Fruit fly (Drosophila melanogaster) whole organism, embryonic: Measurements from ENCODE around the gene CG34462.

Experiments used
- Aef1 ChIP-seq: fragments of 200-800 bp; sonication (Bioruptor generic); IDR thresholded peaks from 3 replicates; pipeline ENCODE4 v1.3.6; 2022; ENCODE audit warnings: missing biosample characterization, missing genetic modification characterization
- CG10274 ChIP-seq: fragments of 200-800 bp; sonication (Bioruptor generic); optimal IDR thresholded peaks from 3 replicates; lab custom pipeline; 2017; ENCODE audit warnings: missing biosample characterization, mild to moderate bottlenecking, missing genetic modification characterization
- CG10654 ChIP-seq: fragments of 200-800 bp; sonication (Bioruptor generic); optimal IDR thresholded peaks from 2 replicates; lab custom pipeline; 2016; ENCODE audit warnings: missing biosample characterization, missing genetic modification characterization
- CG11247 ChIP-seq: fragments of 200-800 bp; sonication (Bioruptor generic); IDR thresholded peaks from 2 replicates; pipeline ENCODE4 v1.3.6; 2022; ENCODE audit warnings: missing biosample characterization, missing genetic modification characterization
- CG14014 ChIP-seq: fragments of 200-800 bp; sonication (Bioruptor generic); IDR thresholded peaks from 2 replicates; pipeline ENCODE4 v1.3.6; 2022; ENCODE audit warnings: missing biosample characterization, missing genetic modification characterization
- CG15269 ChIP-seq: fragments of 200-800 bp; sonication (Bioruptor generic); optimal IDR thresholded peaks from 2 replicates; lab custom pipeline; 2018; ENCODE audit warnings: missing biosample characterization, mild to moderate bottlenecking, missing genetic modification characterization, moderate library complexity
- CG15514 ChIP-seq: fragments of 200-800 bp; sonication (Bioruptor generic); optimal IDR thresholded peaks from 3 replicates; lab custom pipeline; 2017; ENCODE audit warnings: missing biosample characterization, missing genetic modification characterization, mild to moderate bottlenecking, moderate library complexity, missing genetic modification reagents
- CG15601 ChIP-seq: fragments of 200-800 bp; sonication (Bioruptor generic); optimal IDR thresholded peaks from 3 replicates; lab custom pipeline; 2019; ENCODE audit warnings: missing biosample characterization, mild to moderate bottlenecking, missing genetic modification characterization, moderate library complexity
- CG1647 ChIP-seq: fragments of 200-800 bp; sonication (Bioruptor generic); optimal IDR thresholded peaks from 3 replicates; lab custom pipeline; 2016; ENCODE audit warnings: missing biosample characterization, missing genetic modification characterization
- CG1832 ChIP-seq: fragments of 200-800 bp; sonication (Bioruptor generic); optimal IDR thresholded peaks from 2 replicates; lab custom pipeline; 2017; ENCODE audit warnings: missing biosample characterization, mild to moderate bottlenecking, missing genetic modification characterization, inconsistent platforms
- CG18476 ChIP-seq: fragments of 200-800 bp; sonication (Bioruptor generic); optimal IDR thresholded peaks from 2 replicates; lab custom pipeline; 2016; ENCODE audit warnings: missing biosample characterization, mild to moderate bottlenecking, missing genetic modification characterization
- CG2678 ChIP-seq: fragments of 200-800 bp; sonication (Bioruptor generic); optimal IDR thresholded peaks from 3 replicates; lab custom pipeline; 2019; ENCODE audit warnings: missing biosample characterization, mild to moderate bottlenecking, missing genetic modification characterization, moderate library complexity
- CG3407 ChIP-seq: fragments of 200-800 bp; sonication (Bioruptor generic); optimal IDR thresholded peaks from 2 replicates; lab custom pipeline; 2018; ENCODE audit warnings: missing biosample characterization, mild to moderate bottlenecking, missing genetic modification characterization
- CG5245 ChIP-seq: fragments of 200-800 bp; sonication (Bioruptor generic); optimal IDR thresholded peaks from 3 replicates; lab custom pipeline; 2016; ENCODE audit warnings: missing biosample characterization, missing genetic modification characterization
- CG5953 ChIP-seq: fragments of 200-800 bp; sonication (Bioruptor generic); IDR thresholded peaks from 2 replicates; pipeline ENCODE4 v1.3.6; 2022; ENCODE audit warnings: missing biosample characterization, missing genetic modification characterization
- CG6683 ChIP-seq: fragments of 200-800 bp; sonication (Bioruptor generic); optimal IDR thresholded peaks from 2 replicates; lab custom pipeline; 2017; ENCODE audit warnings: missing biosample characterization, mild to moderate bottlenecking, missing genetic modification characterization, missing genetic modification reagents
- CG7556 ChIP-seq: fragments of 200-800 bp; sonication (Bioruptor generic); optimal IDR thresholded peaks from 2 replicates; lab custom pipeline; 2017; ENCODE audit warnings: missing biosample characterization, mild to moderate bottlenecking, missing genetic modification characterization
- CG8944 ChIP-seq: fragments of 200-800 bp; sonication (Bioruptor generic); optimal IDR thresholded peaks from 3 replicates; lab custom pipeline; 2016; ENCODE audit warnings: missing biosample characterization, missing genetic modification characterization
- CG9932 ChIP-seq: fragments of 200-800 bp; sonication (Bioruptor generic); IDR thresholded peaks from 2 replicates; pipeline ENCODE4 v1.3.6; 2022; ENCODE audit warnings: missing biosample characterization, missing genetic modification characterization
- CTCF ChIP-seq: fragments of 200-800 bp; sonication (Bioruptor generic); optimal IDR thresholded peaks from 2 replicates; lab custom pipeline; 2017; ENCODE audit warnings: missing biosample characterization, mild to moderate bottlenecking, missing genetic modification characterization, moderate library complexity
- Dip2 ChIP-seq: fragments of 200-800 bp; sonication (Bioruptor generic); IDR thresholded peaks from 2 replicates; pipeline ENCODE4 v1.3.6; 2022; ENCODE audit warnings: missing biosample characterization, missing genetic modification characterization
- Doc3 ChIP-seq: fragments of 200-800 bp; sonication (Bioruptor generic); IDR thresholded peaks from 3 replicates; pipeline ENCODE4 v1.3.6; 2022; ENCODE audit warnings: missing biosample characterization, missing genetic modification characterization; ENCODE audit not compliant: partially characterized antibody
- Hmr ChIP-seq: fragments of 200-800 bp; sonication (Bioruptor generic); optimal IDR thresholded peaks from 3 replicates; lab custom pipeline; 2017; ENCODE audit warnings: mild to moderate bottlenecking, missing biosample characterization, missing genetic modification reagents, missing genetic modification characterization
- Hmx ChIP-seq: fragments of 200-800 bp; sonication (Bioruptor generic); optimal IDR thresholded peaks from 2 replicates; lab custom pipeline; 2016; ENCODE audit warnings: missing biosample characterization, missing genetic modification characterization
- Mes4 ChIP-seq: fragments of 200-800 bp; sonication (Bioruptor generic); optimal IDR thresholded peaks from 2 replicates; lab custom pipeline; 2016; ENCODE audit warnings: missing biosample characterization, missing genetic modification characterization
- Neu2 ChIP-seq: fragments of 200-800 bp; sonication (Bioruptor generic); optimal IDR thresholded peaks from 3 replicates; lab custom pipeline; 2016; ENCODE audit warnings: missing biosample characterization, missing genetic modification characterization, borderline replicate concordance
- Poxn ChIP-seq: fragments of 200-800 bp; sonication (Bioruptor generic); IDR thresholded peaks from 2 replicates; pipeline ENCODE4 v1.3.6; 2022; ENCODE audit warnings: missing biosample characterization, missing genetic modification characterization
- Rx ChIP-seq: fragments of 200-800 bp; sonication (Bioruptor generic); IDR thresholded peaks from 2 replicates; pipeline ENCODE4 v1.3.6; 2022; ENCODE audit warnings: missing biosample characterization, missing genetic modification characterization
- Sox100B ChIP-seq: fragments of 200-800 bp; sonication (Bioruptor generic); optimal IDR thresholded peaks from 3 replicates; lab custom pipeline; 2018; ENCODE audit warnings: missing biosample characterization, mild to moderate bottlenecking, missing genetic modification characterization
- TFAM ChIP-seq: fragments of 200-800 bp; sonication (Bioruptor generic); optimal IDR thresholded peaks from 2 replicates; lab custom pipeline; 2017; ENCODE audit warnings: missing biosample characterization, missing genetic modification characterization, inconsistent platforms
- Taf1 ChIP-seq: fragments of 200-800 bp; sonication (Bioruptor generic); IDR thresholded peaks from 2 replicates; pipeline ENCODE4 v1.3.6; 2022; ENCODE audit warnings: missing biosample characterization, missing genetic modification characterization
- aop ChIP-seq: fragments of 200-800 bp; sonication (Bioruptor generic); IDR thresholded peaks from 2 replicates; pipeline ENCODE4 v1.3.6; 2022; ENCODE audit warnings: missing biosample characterization, missing genetic modification characterization
- bsh ChIP-seq, 2 experiments: fragments of 200-800 bp; sonication (Bioruptor generic); optimal IDR thresholded peaks; 2 replicates each; lab custom pipeline; 2017 to 2018; ENCODE audit warnings: mild to moderate bottlenecking in 2 of 2, missing biosample characterization in 2 of 2, missing genetic modification characterization in 2 of 2, moderate library complexity in 1 of 2
- btn ChIP-seq: fragments of 200-800 bp; sonication (Bioruptor generic); optimal IDR thresholded peaks from 2 replicates; lab custom pipeline; 2016; ENCODE audit warnings: missing biosample characterization, missing genetic modification characterization
- chif ChIP-seq, 2 experiments: fragments of 200-800 bp; sonication (Bioruptor generic); optimal IDR thresholded peaks; 3 replicates each; lab custom pipeline; 2016; ENCODE audit warnings: missing biosample characterization in 2 of 2, missing genetic modification characterization in 2 of 2
- chn ChIP-seq: fragments of 200-800 bp; sonication (Bioruptor generic); optimal IDR thresholded peaks from 2 replicates; lab custom pipeline; 2016; ENCODE audit warnings: missing biosample characterization, missing genetic modification characterization
- disco-r ChIP-seq: fragments of 200-800 bp; sonication (Bioruptor generic); optimal IDR thresholded peaks from 2 replicates; lab custom pipeline; 2016; ENCODE audit warnings: missing biosample characterization, missing genetic modification characterization
- emc ChIP-seq: fragments of 200-800 bp; sonication (Bioruptor generic); optimal IDR thresholded peaks from 2 replicates; lab custom pipeline; 2016; ENCODE audit warnings: missing biosample characterization, missing genetic modification characterization
- fd102C ChIP-seq: fragments of 200-800 bp; sonication (Bioruptor generic); optimal IDR thresholded peaks from 2 replicates; lab custom pipeline; 2018; ENCODE audit warnings: missing biosample characterization, mild to moderate bottlenecking, missing genetic modification characterization, moderate library complexity
- fru ChIP-seq: fragments of >200 bp; optimal IDR thresholded peaks from 2 replicates; lab custom pipeline; 2017
- ftz-f1 ChIP-seq: fragments of 200-800 bp; sonication (Bioruptor generic); optimal IDR thresholded peaks from 2 replicates; lab custom pipeline; 2016; ENCODE audit warnings: missing biosample characterization, missing genetic modification characterization
- gce ChIP-seq: fragments of 200-800 bp; sonication (Bioruptor generic); IDR thresholded peaks from 3 replicates; pipeline ENCODE4 v1.3.6; 2022; ENCODE audit warnings: missing biosample characterization, missing genetic modification characterization
- hkb ChIP-seq, 2 experiments: fragments of 200-800 bp in 1 of 2; fragments of >200 bp in 1 of 2; sonication (Bioruptor generic) in 1 of 2; IDR thresholded peaks in 1 of 2; optimal IDR thresholded peaks in 1 of 2; 2 replicates each; pipeline versions ENCODE4 v1.3.6 to Lab custom; 2017 to 2022; ENCODE audit warnings: missing biosample characterization in 1 of 2, missing genetic modification characterization in 1 of 2
- ind ChIP-seq: fragments of 200-800 bp; sonication (Bioruptor generic); optimal IDR thresholded peaks from 3 replicates; lab custom pipeline; 2016; ENCODE audit warnings: missing biosample characterization, missing genetic modification characterization
- nerfin-2 ChIP-seq: fragments of 200-800 bp; sonication (Bioruptor generic); IDR thresholded peaks from 2 replicates; pipeline ENCODE4 v1.3.6; 2022; ENCODE audit warnings: missing biosample characterization, missing genetic modification characterization; ENCODE audit not compliant: partially characterized antibody
- pum ChIP-seq: fragments of 200-800 bp; sonication (Bioruptor generic); optimal IDR thresholded peaks from 2 replicates; lab custom pipeline; 2016; ENCODE audit warnings: missing biosample characterization, missing genetic modification characterization
- unpg ChIP-seq: fragments of 200-800 bp; sonication (Bioruptor generic); optimal IDR thresholded peaks from 3 replicates; lab custom pipeline; 2018; ENCODE audit warnings: missing biosample characterization, mild to moderate bottlenecking, missing genetic modification characterization, moderate library complexity
- z ChIP-seq: fragments of 200-800 bp; sonication (Bioruptor generic); IDR thresholded peaks from 3 replicates; pipeline ENCODE4 v1.3.6; 2022; ENCODE audit warnings: missing biosample characterization, missing genetic modification characterization
- zfh2 ChIP-seq: fragments of 200-800 bp; sonication (Bioruptor generic); optimal IDR thresholded peaks from 2 replicates; lab custom pipeline; 2016; ENCODE audit warnings: missing biosample characterization, missing genetic modification characterization

Gene CG34462

dm6 chr3L:8346100-8346980, 18.0 kb downstream of the CG34462 start, which contains the start of the genes CG7182 and GAPcenA (continued):
- TF ChIP-seq z: no peak
- TF ChIP-seq CG10274 (GFP tag; lab: Kevin White, UChicago): peak; percentile 2
- peak in 1 of 2 experiments; percentile 56 for TF ChIP-seq bsh (GFP tag; optimal IDR thresholded peaks at IDR 0.05; lab: Kevin White, UChicago)
- TF ChIP-seq aop (GFP tag; lab: Robert Waterston, UW): no peak
- TF ChIP-seq Hmx (GFP tag; lab: Kevin White, UChicago): no peak
- no peak for TF ChIP-seq disco-r (GFP tag; lab: Kevin White, UChicago)
- TF ChIP-seq Taf1 (GFP tag; lab: Robert Waterston, UW): no peak
- peak; percentile 47 for TF ChIP-seq CG6683 (GFP tag; lab: Kevin White, UChicago)
- peak; percentile 71 for TF ChIP-seq ind (GFP tag; lab: Kevin White, UChicago)
- TF ChIP-seq ftz-f1 (GFP tag; lab: Kevin White, UChicago): peak; percentile 38
- peak; percentile 61; the same call in 1 of the 2 replicates for TF ChIP-seq nerfin-2 (GFP tag; lab: Robert Waterston, UW)
- TF ChIP-seq Poxn (GFP tag; lab: Robert Waterston, UW): no peak
- no peak for TF ChIP-seq CG14014 (GFP tag; lab: Robert Waterston, UW)
- peak; percentile 78 for TF ChIP-seq Hmr (GFP tag; lab: Kevin White, UChicago)
- TF ChIP-seq CG10654: peak; percentile 61
- no peak for TF ChIP-seq CG5953
- peak; percentile 41 for TF ChIP-seq zfh2 (GFP tag; lab: Kevin White, UChicago)
- peak; percentile 16 for TF ChIP-seq CG3407 (GFP tag; lab: Kevin White, UChicago)
- peak; percentile 76 for TF ChIP-seq CG7556
- no peak for TF ChIP-seq TFAM (GFP tag; lab: Kevin White, UChicago)
- peak; percentile 53 for TF ChIP-seq CG15514 (GFP tag; lab: Kevin White, UChicago)
- TF ChIP-seq CG9932 (GFP tag; lab: Robert Waterston, UW): peak; percentile 82
- TF ChIP-seq emc (GFP tag; lab: Kevin White, UChicago): no peak
- no peak for TF ChIP-seq hkb (optimal IDR thresholded peaks at IDR 0.05; lab: Kevin White, UChicago)
- no peak for TF ChIP-seq hkb (GFP tag; IDR thresholded peaks at IDR 0.05; lab: Robert Waterston, UW)
- peak; percentile 82 for TF ChIP-seq CG2678 (tag; lab: Kevin White, UChicago)
- peak; percentile 39; the same call in 1 of the 3 replicates for TF ChIP-seq Aef1 (GFP tag; lab: Robert Waterston, UW)
- TF ChIP-seq Mes4: no peak
- TF ChIP-seq chif (GFP tag; optimal IDR thresholded peaks at IDR 0.05; lab: Kevin White, UChicago): peak; percentile 1 to 15
- no peak for TF ChIP-seq Sox100B
- no peak for TF ChIP-seq fru (lab: Kevin White, UChicago)
- peak; percentile 34 for TF ChIP-seq CG5245 (GFP tag; lab: Kevin White, UChicago)
- TF ChIP-seq gce (GFP tag; lab: Robert Waterston, UW): no peak
- TF ChIP-seq Dip2 (GFP tag; lab: Robert Waterston, UW): no peak
- peak; percentile 56 for TF ChIP-seq CG18476 (GFP tag; lab: Kevin White, UChicago)
- TF ChIP-seq pum (GFP tag; lab: Kevin White, UChicago): peak; percentile 4
- TF ChIP-seq CG1647 (GFP tag; lab: Kevin White, UChicago): no peak
- no peak for TF ChIP-seq btn
- no peak for TF ChIP-seq CG1832
- TF ChIP-seq chn (GFP tag; lab: Kevin White, UChicago): no peak
- TF ChIP-seq fd102C (GFP tag; lab: Kevin White, UChicago): no peak
- TF ChIP-seq CG8944: no peak
- peak; percentile 66 for TF ChIP-seq unpg (GFP tag; lab: Kevin White, UChicago)
- 0 out of 3 replicates have a peak, but pooled peaks have one; percentile 48 for TF ChIP-seq Doc3 (GFP tag; lab: Robert Waterston, UW)
- no peak for TF ChIP-seq CG11247 (GFP tag; lab: Robert Waterston, UW)
- no peak for TF ChIP-seq Neu2 (GFP tag; lab: Kevin White, UChicago)
- no peak for TF ChIP-seq CTCF (GFP tag; lab: Kevin White, UChicago)
- TF ChIP-seq Rx (GFP tag; lab: Robert Waterston, UW): 0 out of 2 replicates have a peak, but pooled peaks have one; percentile 14
- TF ChIP-seq CG15269 (tag; lab: Kevin White, UChicago): peak; percentile 76
- peak; percentile 79 for TF ChIP-seq CG15601 (tag; lab: Kevin White, UChicago)
